Fruit fly (Drosophila melanogaster) whole organism, wandering third instar larva: Measurements from ENCODE around the gene CG11882.

Experiments used
- Abd-B ChIP-seq: fragments of >200 bp; optimal IDR thresholded peaks from 2 replicates; lab custom pipeline; 2017; ENCODE audit warnings: missing biosample characterization, missing genetic modification characterization
- GATAd ChIP-seq: sonication (Bioruptor generic); optimal IDR thresholded peaks from 2 replicates; lab custom pipeline; 2016; ENCODE audit warnings: missing biosample characterization, missing genetic modification characterization
- Hr83 ChIP-seq: fragments of 200-300 bp; sonication (Bioruptor generic); optimal IDR thresholded peaks from 2 replicates; lab custom pipeline; 2016; ENCODE audit warnings: missing biosample characterization, mild to moderate bottlenecking, missing genetic modification characterization, moderate library complexity; ENCODE audit not compliant: poor library complexity, severe bottlenecking
- Mio ChIP-seq: sonication (Bioruptor generic); optimal IDR thresholded peaks from 2 replicates; lab custom pipeline; 2016; ENCODE audit warnings: missing biosample characterization, missing genetic modification characterization
- br ChIP-seq: fragments of 200-800 bp; sonication (Bioruptor generic); optimal IDR thresholded peaks from 2 replicates; lab custom pipeline; 2016; ENCODE audit warnings: missing biosample characterization, missing genetic modification characterization
- fru ChIP-seq: fragments of 200-800 bp; sonication (Bioruptor generic); optimal IDR thresholded peaks from 3 replicates; lab custom pipeline; 2016; ENCODE audit warnings: missing biosample characterization, mild to moderate bottlenecking, missing genetic modification characterization

- TF ChIP-seq fru (GFP tag; lab: Kevin White, UChicago) (no peak), br (GFP tag; lab: Kevin White, UChicago) (no peak), Abd-B (GFP tag; lab: Kevin White, UChicago) (no peak), Mio (no peak), GATAd (GFP tag; lab: Kevin White, UChicago) (no peak), Hr83 (GFP tag; lab: Kevin White, UChicago) (no peak)
These were observed 3.7 kb upstream of the CG11882 start, which contains the start of gene eIF2D for dm6 chr3R:29151621-29152092.
